Worm (Caenorhabditis elegans) whole organism, mixed stage, embryonic: ENCODE measurements around the gene C47A10.16.

Experiments used
- M03D4.4 ChIP-seq: sonication (generic microtip); optimal IDR thresholded peaks from 2 replicates; lab custom pipeline; 2017; ENCODE audit warnings: mild to moderate bottlenecking, missing genetic modification characterization, missing compliant biosample characterization
- bed-3 ChIP-seq: fragments of 200-800 bp; sonication (Bioruptor generic); optimal IDR thresholded peaks from 3 replicates; lab custom pipeline; 2018; ENCODE audit warnings: mild to moderate bottlenecking, missing genetic modification characterization, moderate library complexity, missing compliant biosample characterization
- ceh-39 ChIP-seq: fragments of 150-350 bp; optimal IDR thresholded peaks from 2 replicates; lab custom pipeline; 2014; ENCODE audit warnings: missing biosample characterization, missing genetic modification characterization
- ceh-43 ChIP-seq: fragments of 200-800 bp; sonication (Bioruptor generic); optimal IDR thresholded peaks from 2 replicates; lab custom pipeline; 2018; ENCODE audit warnings: mild to moderate bottlenecking, missing genetic modification characterization, moderate library complexity, missing compliant biosample characterization
- ceh-83 ChIP-seq: fragments of 200-800 bp; sonication (Bioruptor generic); optimal IDR thresholded peaks from 2 replicates; lab custom pipeline; 2018; ENCODE audit warnings: mild to moderate bottlenecking, missing genetic modification characterization, missing compliant biosample characterization
- ces-1 ChIP-seq: fragments of 150-350 bp; optimal IDR thresholded peaks from 2 replicates; lab custom pipeline; 2014; ENCODE audit warnings: missing biosample characterization, missing genetic modification reagents, missing genetic modification characterization
- cnd-1 ChIP-seq: fragments of 200-800 bp; sonication (Bioruptor generic); optimal IDR thresholded peaks from 2 replicates; lab custom pipeline; 2018; ENCODE audit warnings: mild to moderate bottlenecking, missing genetic modification characterization, missing compliant biosample characterization
- drap-1 ChIP-seq: fragments of 200-800 bp; sonication (Bioruptor generic); optimal IDR thresholded peaks from 3 replicates; lab custom pipeline; 2018; ENCODE audit warnings: mild to moderate bottlenecking, missing genetic modification characterization, missing compliant biosample characterization
- elt-1 ChIP-seq: sonication (generic microtip); optimal IDR thresholded peaks from 2 replicates; lab custom pipeline; 2017; ENCODE audit warnings: missing genetic modification characterization, mild to moderate bottlenecking, missing compliant biosample characterization, antibody characterized with exemption, moderate library complexity, borderline replicate concordance; ENCODE audit not compliant: insufficient read depth
- elt-3 ChIP-seq: fragments of 150-350 bp; optimal IDR thresholded peaks from 2 replicates; lab custom pipeline; 2014; ENCODE audit warnings: missing biosample characterization, missing genetic modification characterization
- flh-1 ChIP-seq: fragments of 200-800 bp; sonication (Bioruptor generic); optimal IDR thresholded peaks from 2 replicates; lab custom pipeline; 2018; ENCODE audit warnings: mild to moderate bottlenecking, missing genetic modification characterization, moderate library complexity, missing compliant biosample characterization
- ham-2 ChIP-seq: fragments of 200-800 bp; sonication (Bioruptor generic); optimal IDR thresholded peaks from 2 replicates; lab custom pipeline; 2018; ENCODE audit warnings: mild to moderate bottlenecking, missing genetic modification characterization, missing compliant biosample characterization
- lin-13 ChIP-seq: fragments of 150-350 bp; optimal IDR thresholded peaks from 2 replicates; lab custom pipeline; 2014; ENCODE audit warnings: missing biosample characterization, missing genetic modification characterization
- lin-32 ChIP-seq: fragments of 200-800 bp; sonication (Bioruptor generic); optimal IDR thresholded peaks from 2 replicates; lab custom pipeline; 2018; ENCODE audit warnings: mild to moderate bottlenecking, missing genetic modification characterization, missing compliant biosample characterization
- lsy-2 ChIP-seq: fragments of 150-350 bp; optimal IDR thresholded peaks from 2 replicates; lab custom pipeline; 2014; ENCODE audit warnings: missing biosample characterization, missing genetic modification characterization
- mab-5 ChIP-seq: fragments of 150-350 bp; optimal IDR thresholded peaks from 2 replicates; lab custom pipeline; 2014; ENCODE audit warnings: missing biosample characterization, missing genetic modification characterization
- mep-1 ChIP-seq: fragments of 150-350 bp; optimal IDR thresholded peaks from 2 replicates; lab custom pipeline; 2017; ENCODE audit warnings: missing biosample characterization, missing genetic modification reagents, missing genetic modification characterization, inconsistent platforms
- nhr-12 ChIP-seq: fragments of 150-350 bp; optimal IDR thresholded peaks from 2 replicates; lab custom pipeline; 2014; ENCODE audit warnings: missing biosample characterization, missing genetic modification characterization
- nhr-2 ChIP-seq: fragments of 150-350 bp; optimal IDR thresholded peaks from 2 replicates; lab custom pipeline; 2014; ENCODE audit warnings: missing biosample characterization, missing genetic modification characterization
- nhr-237 ChIP-seq: fragments of 150-350 bp; optimal IDR thresholded peaks from 2 replicates; lab custom pipeline; 2014; ENCODE audit warnings: missing biosample characterization, missing genetic modification characterization
- nhr-28 ChIP-seq: fragments of 150-350 bp; optimal IDR thresholded peaks from 2 replicates; lab custom pipeline; 2014; ENCODE audit warnings: missing biosample characterization, missing genetic modification characterization
- nhr-76 ChIP-seq: sonication (generic microtip); optimal IDR thresholded peaks from 2 replicates; lab custom pipeline; 2017; ENCODE audit warnings: missing biosample characterization, missing genetic modification characterization
- pha-4 ChIP-seq: fragments of 150-350 bp; optimal IDR thresholded peaks from 2 replicates; lab custom pipeline; 2018; ENCODE audit warnings: missing biosample characterization, missing genetic modification reagents, missing genetic modification characterization
- sem-2 ChIP-seq: fragments of 200-800 bp; sonication (Bioruptor generic); optimal IDR thresholded peaks from 2 replicates; lab custom pipeline; 2018; ENCODE audit warnings: mild to moderate bottlenecking, missing genetic modification characterization, missing compliant biosample characterization
- snpc-4 ChIP-seq: fragments of 150-350 bp; optimal IDR thresholded peaks from 2 replicates; lab custom pipeline; 2014; ENCODE audit warnings: missing biosample characterization, missing genetic modification characterization
- sptf-1 ChIP-seq: sonication (generic microtip); optimal IDR thresholded peaks from 2 replicates; lab custom pipeline; 2017; ENCODE audit warnings: mild to moderate bottlenecking, missing genetic modification characterization, moderate library complexity, missing compliant biosample characterization
- tbx-8 ChIP-seq: fragments of 200-800 bp; sonication (Bioruptor generic); optimal IDR thresholded peaks from 2 replicates; lab custom pipeline; 2018; ENCODE audit warnings: mild to moderate bottlenecking, missing genetic modification characterization, moderate library complexity, missing compliant biosample characterization
- unc-120 ChIP-seq: sonication (generic microtip); optimal IDR thresholded peaks from 2 replicates; lab custom pipeline; 2017; ENCODE audit warnings: missing genetic modification characterization, missing compliant biosample characterization; ENCODE audit not compliant: poor library complexity, severe bottlenecking
- unc-39 ChIP-seq: fragments of 150-350 bp; optimal IDR thresholded peaks from 2 replicates; lab custom pipeline; 2014; ENCODE audit warnings: missing biosample characterization, missing genetic modification characterization
- unc-62 ChIP-seq: fragments of 150-350 bp; optimal IDR thresholded peaks from 2 replicates; lab custom pipeline; 2014; ENCODE audit warnings: missing biosample characterization, missing genetic modification reagents, missing genetic modification characterization
- zip-8 ChIP-seq: fragments of 150-350 bp; optimal IDR thresholded peaks from 2 replicates; lab custom pipeline; 2014; ENCODE audit warnings: missing biosample characterization, missing genetic modification characterization
- ztf-11 ChIP-seq: fragments of 150-350 bp; optimal IDR thresholded peaks from 2 replicates; lab custom pipeline; 2014; ENCODE audit warnings: missing biosample characterization, missing genetic modification characterization

Gene C47A10.16

DNA sequence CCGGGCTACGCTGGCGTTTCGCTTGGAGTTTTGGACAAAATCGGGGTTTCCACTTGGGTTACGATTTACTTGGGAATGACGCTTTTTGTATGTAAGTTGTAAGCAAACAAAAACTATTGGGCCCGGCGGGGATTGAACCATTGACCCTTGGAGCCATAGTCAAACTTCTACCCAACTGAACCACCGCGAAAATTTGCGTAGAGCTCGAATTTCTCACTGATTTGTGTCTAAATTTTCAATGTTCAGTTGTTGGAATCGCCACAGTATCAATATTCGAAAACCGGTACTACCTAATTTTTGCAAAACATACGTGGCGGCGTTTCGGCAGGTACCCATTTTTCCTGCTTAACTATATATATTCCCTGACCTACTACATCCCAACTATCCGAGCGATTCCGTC lies 2.8 kb upstream of the C47A10.16 start:
- TF ChIP-seq sem-2 (GFP tag; lab: Kevin White, UChicago), result no peak
- TF ChIP-seq ham-2, result no peak
- TF ChIP-seq ces-1 (GFP tag; lab: Kevin White, UChicago), result no peak
- no peak for TF ChIP-seq cnd-1
- no peak for TF ChIP-seq drap-1
- TF ChIP-seq pha-4 (tag; lab: Kevin White, UChicago), result no peak
- no peak for TF ChIP-seq nhr-2 (tag; lab: Kevin White, UChicago)
- TF ChIP-seq mab-5 (tag; lab: Kevin White, UChicago), result no peak
- TF ChIP-seq bed-3 (GFP tag; lab: Kevin White, UChicago), result no peak
- no peak for TF ChIP-seq M03D4.4 (tag; lab: Kevin White, UChicago)
- TF ChIP-seq ceh-43 (GFP tag; lab: Kevin White, UChicago), result no peak
- TF ChIP-seq mep-1 (tag; lab: Kevin White, UChicago), result no peak

DNA sequence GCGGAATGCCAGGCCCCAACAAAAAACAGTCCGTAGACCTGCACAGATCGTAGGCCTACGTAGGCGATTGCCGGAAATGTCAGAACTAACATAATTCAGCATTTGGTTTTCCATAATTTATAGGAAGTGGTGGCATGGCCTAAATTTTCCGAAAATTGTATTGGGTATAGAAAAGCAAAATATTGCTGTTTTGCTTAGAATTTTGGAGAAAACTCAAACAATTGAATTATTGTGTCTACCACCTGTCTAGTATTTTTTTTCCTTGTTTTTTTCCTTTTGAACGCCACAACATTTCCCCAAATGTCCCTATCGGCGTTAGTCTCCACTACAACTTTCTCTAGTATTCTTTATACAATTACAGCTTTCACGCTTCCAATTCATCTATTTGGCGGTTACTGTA lies 2.3 kb upstream of the C47A10.16 start, which contains the start of gene srh-284:
TSS of gene srh-284 (plus strand) at position 301 of the 400 bp plus-strand sequence.
- TF ChIP-seq nhr-76 (tag; lab: Kevin White, UChicago), result no peak
- no peak for TF ChIP-seq lsy-2 (tag; lab: Kevin White, UChicago)
- no peak for TF ChIP-seq pha-4 (tag; lab: Kevin White, UChicago)
- no peak for TF ChIP-seq lin-13
- no peak for TF ChIP-seq unc-120 (tag; lab: Kevin White, UChicago)
- no peak for TF ChIP-seq zip-8 (tag; lab: Kevin White, UChicago)
- no peak for TF ChIP-seq mab-5 (tag; lab: Kevin White, UChicago)
- no peak for TF ChIP-seq elt-3
- TF ChIP-seq drap-1, result no peak
- TF ChIP-seq ceh-43 (GFP tag; lab: Kevin White, UChicago), result no peak
- no peak for TF ChIP-seq cnd-1
- TF ChIP-seq sem-2 (GFP tag; lab: Kevin White, UChicago), result no peak
- no peak for TF ChIP-seq nhr-237
- TF ChIP-seq ham-2, result no peak
- TF ChIP-seq bed-3 (GFP tag; lab: Kevin White, UChicago), result no peak
- no peak for TF ChIP-seq ceh-39
- TF ChIP-seq ceh-83, result no peak
- TF ChIP-seq nhr-28 (tag; lab: Kevin White, UChicago), result no peak

DNA sequence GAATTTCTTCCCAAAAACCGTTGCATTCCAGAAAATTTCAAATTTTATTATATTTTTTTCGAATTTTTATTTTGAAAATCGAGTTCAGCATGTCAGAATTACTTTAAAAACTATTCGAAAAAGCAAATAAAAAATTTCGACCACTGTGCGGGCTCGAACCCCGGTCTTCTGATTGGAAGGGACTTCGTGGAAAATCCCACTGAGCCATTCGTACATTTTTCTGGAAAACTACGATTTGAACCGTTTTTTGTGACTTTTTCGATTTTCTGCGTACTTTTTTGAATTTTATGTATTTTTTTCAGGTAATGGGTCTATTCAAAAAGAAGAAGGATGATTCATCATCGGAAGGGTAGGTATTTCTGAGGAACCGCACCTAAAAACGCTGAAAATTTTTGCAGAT lies 9.4 kb downstream of the C47A10.16 start, which contains the start of gene pgp-9:
TSS of gene pgp-9 (plus strand) at position 301 of the 400 bp plus-strand sequence.
- TF ChIP-seq nhr-76 (tag; lab: Kevin White, UChicago), result no peak
- no peak for TF ChIP-seq ztf-11 (tag; lab: Kevin White, UChicago)
- no peak for TF ChIP-seq tbx-8 (GFP tag; lab: Kevin White, UChicago)
- no peak for TF ChIP-seq cnd-1
- TF ChIP-seq ceh-83, result no peak
- TF ChIP-seq flh-1 (GFP tag; lab: Kevin White, UChicago), result no peak
- no peak for TF ChIP-seq zip-8 (tag; lab: Kevin White, UChicago)
- TF ChIP-seq nhr-12, result no peak
- TF ChIP-seq ceh-43 (GFP tag; lab: Kevin White, UChicago), result no peak
- no peak for TF ChIP-seq ham-2
- no peak for TF ChIP-seq nhr-28 (tag; lab: Kevin White, UChicago)
- no peak for TF ChIP-seq snpc-4 (tag; lab: Kevin White, UChicago)

DNA sequence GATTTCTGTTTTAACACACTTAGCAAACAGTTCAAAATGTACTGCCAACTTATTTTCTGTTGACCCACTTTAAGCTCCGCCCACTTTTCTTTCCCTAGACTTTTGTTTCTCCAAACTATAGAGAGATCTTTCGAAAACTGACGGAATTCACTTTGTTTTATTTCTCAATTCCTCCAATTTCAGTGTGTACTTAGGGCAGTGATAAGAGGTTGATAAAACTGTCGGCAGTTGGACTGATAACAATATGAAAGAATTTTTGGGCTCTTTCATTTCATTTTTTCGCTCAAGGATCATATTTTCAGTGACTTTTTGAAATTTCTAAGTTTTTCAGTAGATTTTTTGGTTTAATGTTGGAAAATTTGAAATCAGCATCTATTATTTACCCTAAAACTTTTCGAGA lies 10.0 kb downstream of the C47A10.16 start:
- no peak for TF ChIP-seq mep-1 (tag; lab: Kevin White, UChicago)
- TF ChIP-seq pha-4 (tag; lab: Kevin White, UChicago), result no peak
- TF ChIP-seq unc-62 (GFP tag; lab: Kevin White, UChicago), result no peak
- TF ChIP-seq tbx-8 (GFP tag; lab: Kevin White, UChicago), result no peak
- TF ChIP-seq unc-39 (tag; lab: Kevin White, UChicago), result no peak
- TF ChIP-seq ceh-83, result no peak
- no peak for TF ChIP-seq bed-3 (GFP tag; lab: Kevin White, UChicago)
- TF ChIP-seq sem-2 (GFP tag; lab: Kevin White, UChicago), result no peak
- no peak for TF ChIP-seq ham-2
- TF ChIP-seq drap-1, result no peak
- no peak for TF ChIP-seq lsy-2 (tag; lab: Kevin White, UChicago)
- no peak for TF ChIP-seq ceh-43 (GFP tag; lab: Kevin White, UChicago)

DNA sequence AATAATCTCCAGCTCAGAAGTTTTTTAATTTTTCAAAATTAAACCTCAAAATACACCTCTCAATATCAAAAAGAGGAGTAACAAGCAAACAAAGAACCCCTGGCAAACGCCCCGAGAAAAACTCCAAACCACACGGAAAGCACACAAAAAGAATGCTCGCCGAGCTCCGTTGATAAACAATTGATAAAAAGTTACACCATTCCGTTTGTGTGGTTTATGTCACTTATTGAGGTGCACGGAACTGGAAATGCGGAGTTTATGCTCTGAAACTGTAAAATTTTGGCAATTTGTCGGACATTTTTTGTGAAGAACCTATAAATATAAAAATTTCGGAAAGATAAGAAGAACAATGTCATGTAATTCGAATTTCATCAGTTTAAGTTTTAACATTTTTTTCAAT lies 12.6 kb downstream of the C47A10.16 start:
- TF ChIP-seq ztf-11 (tag; lab: Kevin White, UChicago), result no peak
- no peak for TF ChIP-seq lin-32 (GFP tag; lab: Kevin White, UChicago)
- no peak for TF ChIP-seq mab-5 (tag; lab: Kevin White, UChicago)
- no peak for TF ChIP-seq sptf-1
- no peak for TF ChIP-seq cnd-1
- no peak for TF ChIP-seq sem-2 (GFP tag; lab: Kevin White, UChicago)
- TF ChIP-seq flh-1 (GFP tag; lab: Kevin White, UChicago), result no peak
- TF ChIP-seq snpc-4 (tag; lab: Kevin White, UChicago), result no peak
- no peak for TF ChIP-seq bed-3 (GFP tag; lab: Kevin White, UChicago)
- TF ChIP-seq nhr-28 (tag; lab: Kevin White, UChicago), result no peak
- TF ChIP-seq mep-1 (tag; lab: Kevin White, UChicago), result no peak
- no peak for TF ChIP-seq elt-1
- no peak for TF ChIP-seq elt-3
